Worm (Caenorhabditis elegans): ENCODE results near the gene fkb-4.
A peak's percentile ranks its signal among the peaks of the same experiment; 100 is the strongest.

The fkb-4 gene

ce11 chrV:12773222-12773621, 13.7 kb downstream of the fkb-4 start, which contains the start of gene ZC455.1:
Gene ZC455.1, plus strand, starts transcription at chrV:12773522.
- TF ChIP-seq him-1 (tag; optimal IDR thresholded peaks at IDR 0.05) (no peak), dao-5 (tag; optimal IDR thresholded peaks at IDR 0.05) (no peak), W03F9.2 (tag; optimal IDR thresholded peaks at IDR 0.05) (no peak)

ce11 chrV:12768946-12769345, 18.0 kb downstream of the fkb-4 start, which contains the start of gene srt-43:
Gene srt-43, plus strand, starts transcription at chrV:12769246.
- TF ChIP-seq dao-5 (tag; optimal IDR thresholded peaks at IDR 0.05) (no peak), W03F9.2 (tag; optimal IDR thresholded peaks at IDR 0.05) (no peak), him-1 (tag; optimal IDR thresholded peaks at IDR 0.05) (no peak)

DNA sequence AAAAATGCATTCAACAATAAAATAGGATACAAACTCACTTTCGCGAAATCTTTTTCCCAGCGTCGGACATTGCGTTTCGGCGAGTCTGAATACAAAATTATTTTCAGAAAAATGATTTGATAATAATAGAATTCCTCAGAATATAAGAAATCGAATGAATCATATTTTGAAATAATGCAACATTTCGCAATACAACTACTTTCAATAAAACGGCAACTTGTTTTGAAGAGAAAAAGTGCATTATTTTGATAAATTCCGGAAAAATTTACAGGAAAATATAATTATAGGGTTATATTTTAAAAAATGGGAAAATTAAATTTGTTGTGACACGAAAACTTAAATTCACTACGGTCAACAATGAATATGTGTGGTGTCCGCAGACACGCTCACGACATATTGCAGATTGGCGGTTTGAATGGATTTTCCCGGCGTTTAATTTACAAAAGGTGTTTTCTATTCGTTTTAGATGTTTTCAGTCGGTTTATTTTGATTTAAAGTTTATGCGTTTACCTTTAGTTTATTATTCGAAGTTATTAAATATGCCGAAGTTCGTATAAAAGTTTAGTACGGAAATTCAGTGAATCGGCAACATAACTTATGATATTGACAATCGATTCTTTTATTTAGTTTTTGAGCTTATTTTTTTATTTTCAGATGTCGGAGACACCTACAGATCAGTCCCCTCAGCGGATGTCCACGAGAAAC, 23.5 kb downstream of the fkb-4 start, which contains the start of the genes abcf-1 and scc-3:
Gene abcf-1 (minus strand): TSS at position 85 of the 705 bp plus-strand sequence.
Gene scc-3 (plus strand): TSS at position 655 of the 705 bp plus-strand sequence.
- TF ChIP-seq him-1 (tag; optimal IDR thresholded peaks at IDR 0.05) (no peak), W03F9.2 (tag; optimal IDR thresholded peaks at IDR 0.05) (peak; percentile 11), dao-5 (tag; optimal IDR thresholded peaks at IDR 0.05) (no peak)

- TF ChIP-seq dao-5 (tag; optimal IDR thresholded peaks at IDR 0.05): no peak
- no peak for TF ChIP-seq W03F9.2 (tag; optimal IDR thresholded peaks at IDR 0.05)
- no peak for TF ChIP-seq him-1 (tag; optimal IDR thresholded peaks at IDR 0.05)
These were observed 26.0 kb downstream of the fkb-4 start, which contains the start of gene F18E2.15 for ce11 chrV:12760913-12761312. Gene F18E2.15, minus strand, starts transcription at chrV:12761013.

DNA sequence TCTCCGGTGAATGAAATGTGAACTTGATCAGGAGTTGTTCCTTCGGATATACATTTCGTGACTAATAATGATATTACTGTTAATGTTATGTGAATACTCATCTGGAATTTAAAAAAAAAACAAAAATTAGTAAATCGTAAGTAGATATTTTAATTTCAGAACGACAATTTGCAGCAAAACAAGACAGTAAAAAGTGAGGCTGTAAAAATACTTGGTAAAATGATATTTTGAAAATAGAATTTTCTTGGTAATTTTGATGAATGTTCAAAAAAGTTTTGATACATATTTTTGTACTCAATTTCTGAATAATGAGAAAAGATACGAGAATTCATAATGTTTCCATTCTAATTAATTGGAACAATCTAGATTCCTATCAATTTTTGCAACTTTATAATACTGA, 27.3 kb downstream of the fkb-4 start, which contains the start of gene papl-1:
Gene papl-1 (minus strand): TSS at position 101 of the 400 bp plus-strand sequence.
- TF ChIP-seq dao-5 (tag; optimal IDR thresholded peaks at IDR 0.05) (no peak), W03F9.2 (tag; optimal IDR thresholded peaks at IDR 0.05) (no peak), him-1 (tag; optimal IDR thresholded peaks at IDR 0.05) (no peak)

DNA sequence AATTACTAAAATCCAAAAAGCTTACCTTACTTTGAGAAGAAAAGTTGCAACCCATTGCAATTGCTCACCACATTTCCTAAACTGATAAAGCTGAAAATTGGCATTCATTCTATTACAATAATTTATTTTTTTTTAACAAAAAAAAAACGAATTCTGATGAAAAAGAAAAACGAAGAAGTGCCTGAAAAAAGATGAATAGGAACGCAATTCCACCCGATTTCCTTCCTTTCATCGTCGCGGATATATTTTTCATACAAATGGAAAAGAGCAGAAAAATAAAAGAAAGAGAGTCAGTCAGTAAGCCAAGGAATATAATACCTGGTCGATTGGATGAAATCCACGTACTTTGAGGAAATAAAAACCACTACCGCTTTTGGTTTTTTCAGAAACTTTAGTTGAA, 32.1 kb downstream of the fkb-4 start, which contains the start of gene gpa-13:
Gene gpa-13 (minus strand): TSS at position 101 of the 400 bp plus-strand sequence.
- TF ChIP-seq him-1 (tag; optimal IDR thresholded peaks at IDR 0.05) (no peak), W03F9.2 (tag; optimal IDR thresholded peaks at IDR 0.05) (no peak), dao-5 (tag; optimal IDR thresholded peaks at IDR 0.05) (no peak)

DNA sequence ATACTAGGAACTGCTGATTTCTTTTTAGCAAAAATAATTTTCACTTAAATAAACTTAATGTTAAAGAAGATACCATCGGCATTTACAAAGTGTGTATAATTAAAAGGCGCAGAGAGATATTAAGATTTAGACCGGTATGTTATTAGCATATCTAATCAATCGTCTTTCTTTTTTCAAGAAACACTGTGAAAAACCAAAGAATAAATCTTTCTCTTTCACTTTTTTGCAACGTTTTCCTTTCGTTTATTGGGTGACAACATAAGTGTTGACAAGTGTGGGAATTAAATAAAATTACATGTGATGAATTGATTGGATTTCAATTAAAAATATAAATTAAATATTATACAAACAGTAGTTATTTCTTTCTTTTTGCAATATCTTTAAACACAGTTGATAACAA, 34.5 kb downstream of the fkb-4 start, which contains the start of gene C15C8.8:
Gene C15C8.8 (minus strand): TSS at position 101 of the 400 bp plus-strand sequence.
- TF ChIP-seq dao-5 (tag; optimal IDR thresholded peaks at IDR 0.05): no peak
- TF ChIP-seq W03F9.2 (tag; optimal IDR thresholded peaks at IDR 0.05): no peak
- TF ChIP-seq him-1 (tag; optimal IDR thresholded peaks at IDR 0.05): no peak

DNA sequence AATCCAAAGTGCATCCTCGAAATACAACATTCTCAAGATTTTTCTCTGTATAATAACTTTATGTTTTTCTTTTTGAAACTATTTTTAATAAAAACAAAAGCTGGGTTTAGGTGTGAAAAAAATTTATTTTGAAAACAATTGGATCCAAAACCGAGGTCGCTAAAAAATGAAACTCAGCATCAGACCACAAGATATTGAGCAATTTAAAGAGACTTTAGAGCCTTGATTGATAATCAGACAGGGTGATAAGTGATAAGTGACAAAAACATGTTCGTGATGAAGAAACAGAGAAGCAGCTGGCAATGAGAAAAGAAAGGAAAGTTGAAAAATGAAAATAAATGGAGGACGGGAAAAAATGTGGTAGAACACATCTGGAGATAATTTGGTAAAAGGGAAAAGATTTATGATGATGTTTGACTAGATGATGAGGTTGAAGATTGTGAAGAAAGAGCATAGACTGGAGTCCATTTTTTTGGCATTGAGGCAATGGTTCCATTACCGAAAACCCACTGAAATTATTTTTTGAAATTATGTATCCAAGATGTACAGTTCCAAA, 35.4 kb downstream of the fkb-4 start, which contains the start of gene C15C8.6:
Gene C15C8.6 (minus strand): TSS at position 51 of the 556 bp plus-strand sequence.
- TF ChIP-seq dao-5 (tag; optimal IDR thresholded peaks at IDR 0.05) (no peak), W03F9.2 (tag; optimal IDR thresholded peaks at IDR 0.05) (no peak), him-1 (tag; optimal IDR thresholded peaks at IDR 0.05) (no peak)

DNA sequence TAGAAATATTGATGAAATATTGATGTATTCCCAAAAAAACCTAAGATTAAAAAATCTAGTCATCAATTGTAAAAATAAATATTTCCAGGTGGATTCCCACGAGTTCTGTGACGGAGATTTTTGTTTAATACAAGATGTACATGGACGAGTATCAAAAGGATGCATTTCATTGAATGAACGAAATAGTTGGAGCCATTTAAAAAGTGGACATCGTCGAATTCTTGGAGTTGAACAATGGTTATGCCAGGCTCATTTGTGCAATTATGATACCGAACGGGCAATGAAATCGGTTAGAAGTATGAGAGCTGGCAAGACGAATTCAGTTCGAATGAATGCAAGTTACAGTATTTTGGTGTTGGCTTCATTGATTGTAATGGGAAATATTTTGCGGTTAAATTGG, 37.4 kb downstream of the fkb-4 start:
- TF ChIP-seq him-1 (tag; optimal IDR thresholded peaks at IDR 0.05) (no peak), dao-5 (tag; optimal IDR thresholded peaks at IDR 0.05) (no peak)

- TF ChIP-seq dao-5 (tag; optimal IDR thresholded peaks at IDR 0.05): no peak
- TF ChIP-seq him-1 (tag; optimal IDR thresholded peaks at IDR 0.05): no peak
- TF ChIP-seq W03F9.2 (tag; optimal IDR thresholded peaks at IDR 0.05): no peak
These were observed 39.1 kb downstream of the fkb-4 start, which contains the start of gene C15C8.5 for ce11 chrV:12747856-12748255. Gene C15C8.5, plus strand, starts transcription at chrV:12748007.

DNA sequence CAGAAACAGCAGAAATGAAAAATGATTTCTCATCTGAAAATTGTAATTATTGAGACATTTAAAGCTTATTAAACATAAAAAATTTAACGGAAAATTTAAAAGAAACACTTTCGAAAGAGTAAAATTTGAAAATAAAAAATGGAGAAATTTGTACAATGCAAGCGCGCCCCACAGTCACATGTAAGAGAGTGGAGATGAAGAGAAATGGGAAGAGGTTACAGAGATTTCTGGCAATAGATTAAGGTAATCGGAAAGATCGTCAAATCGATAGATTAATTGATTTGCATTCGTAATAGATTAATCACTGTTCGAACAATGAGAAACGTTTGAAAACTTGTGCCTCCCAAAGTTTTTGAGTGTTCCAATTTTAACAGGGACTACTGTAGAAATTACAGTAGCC, 39.5 kb downstream of the fkb-4 start, which contains the start of gene C15C8.4:
Gene C15C8.4 (minus strand): TSS at position 33 of the 400 bp plus-strand sequence.
- TF ChIP-seq dao-5 (tag; optimal IDR thresholded peaks at IDR 0.05) (no peak), him-1 (tag; optimal IDR thresholded peaks at IDR 0.05) (no peak), W03F9.2 (tag; optimal IDR thresholded peaks at IDR 0.05) (no peak)

DNA sequence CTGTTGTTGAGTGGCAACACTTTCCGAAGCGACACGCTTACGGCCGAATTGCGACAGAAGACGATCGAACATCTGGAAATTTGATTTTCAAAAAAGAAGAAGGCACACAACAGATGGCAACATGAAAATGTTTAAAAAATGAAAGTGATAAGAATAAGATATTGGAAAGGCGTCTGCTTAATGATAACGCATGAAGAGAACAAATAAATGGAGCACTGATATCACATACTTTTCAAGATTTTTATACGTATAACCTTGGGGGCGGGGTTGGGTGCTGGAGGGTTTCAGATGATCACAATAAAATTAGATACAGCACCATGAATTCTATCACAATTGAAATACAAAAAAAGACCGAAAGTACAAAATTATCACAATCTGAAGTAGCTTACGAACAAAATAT, 41.9 kb downstream of the fkb-4 start, which contains the start of gene C15C8.7:
Gene C15C8.7 (minus strand): TSS at position 72 of the 400 bp plus-strand sequence.
- no peak for TF ChIP-seq dao-5 (tag; optimal IDR thresholded peaks at IDR 0.05)
- TF ChIP-seq W03F9.2 (tag; optimal IDR thresholded peaks at IDR 0.05): no peak
- no peak for TF ChIP-seq him-1 (tag; optimal IDR thresholded peaks at IDR 0.05)

ce11 chrV:12743778-12744502, 43.0 kb downstream of the fkb-4 start:
- no peak for TF ChIP-seq W03F9.2 (tag; optimal IDR thresholded peaks at IDR 0.05)
- TF ChIP-seq dao-5 (tag; optimal IDR thresholded peaks at IDR 0.05): no peak
- TF ChIP-seq him-1 (tag; optimal IDR thresholded peaks at IDR 0.05): no peak

Measured in whole organism, L4/young adult.